Fruit fly (Drosophila melanogaster) whole organism, embryonic: ENCODE measurements around the gene org-1.

Source experiments
- Bdp1 ChIP-seq: fragments of 200-800 bp; sonication (Bioruptor generic); optimal IDR thresholded peaks from 3 replicates; lab custom pipeline; 2016; ENCODE audit warnings: missing biosample characterization, missing genetic modification characterization
- CG10209 ChIP-seq: fragments of 200-800 bp; sonication (Bioruptor generic); optimal IDR thresholded peaks from 3 replicates; lab custom pipeline; 2017; ENCODE audit warnings: missing biosample characterization, mild to moderate bottlenecking, missing genetic modification characterization, missing genetic modification reagents
- CG14014 ChIP-seq: fragments of 200-800 bp; sonication (Bioruptor generic); IDR thresholded peaks from 2 replicates; pipeline ENCODE4 v1.3.6; 2022; ENCODE audit warnings: missing biosample characterization, missing genetic modification characterization
- CG14667 ChIP-seq: fragments of 200-800 bp; sonication (Bioruptor generic); IDR thresholded peaks from 2 replicates; pipeline ENCODE4 v1.3.6; 2022; ENCODE audit warnings: missing biosample characterization, missing genetic modification characterization
- CG17568 ChIP-seq: fragments of 200-800 bp; sonication (Bioruptor generic); optimal IDR thresholded peaks from 2 replicates; lab custom pipeline; 2018; ENCODE audit warnings: missing biosample characterization, mild to moderate bottlenecking, missing genetic modification characterization, moderate library complexity
- CG2678 ChIP-seq: fragments of 200-800 bp; sonication (Bioruptor generic); optimal IDR thresholded peaks from 3 replicates; lab custom pipeline; 2019; ENCODE audit warnings: missing biosample characterization, mild to moderate bottlenecking, missing genetic modification characterization, moderate library complexity
- CG3838 ChIP-seq: fragments of 200-800 bp; sonication (Bioruptor generic); optimal IDR thresholded peaks from 3 replicates; lab custom pipeline; 2016; ENCODE audit warnings: missing biosample characterization, missing genetic modification characterization
- CG4404 ChIP-seq: fragments of 200-800 bp; sonication (Bioruptor generic); IDR thresholded peaks from 2 replicates; pipeline ENCODE4 v1.3.6; 2022; ENCODE audit warnings: missing biosample characterization, missing genetic modification characterization
- CG4730 ChIP-seq: fragments of 200-800 bp; sonication (Bioruptor generic); IDR thresholded peaks from 2 replicates; pipeline ENCODE4 v1.3.6; 2022; ENCODE audit warnings: missing biosample characterization, missing genetic modification characterization
- CG5245 ChIP-seq: fragments of 200-800 bp; sonication (Bioruptor generic); optimal IDR thresholded peaks from 3 replicates; lab custom pipeline; 2016; ENCODE audit warnings: missing biosample characterization, missing genetic modification characterization
- CG9876 ChIP-seq: fragments of 200-800 bp; sonication (Bioruptor generic); optimal IDR thresholded peaks from 2 replicates; lab custom pipeline; 2016; ENCODE audit warnings: missing biosample characterization, missing genetic modification characterization
- CrebB ChIP-seq: fragments of 200-800 bp; sonication (Bioruptor generic); optimal IDR thresholded peaks from 3 replicates; lab custom pipeline; 2018; ENCODE audit warnings: missing biosample characterization, mild to moderate bottlenecking, missing genetic modification characterization
- Drgx ChIP-seq: fragments of 200-800 bp; sonication (Bioruptor generic); IDR thresholded peaks from 2 replicates; pipeline ENCODE4 v1.3.6; 2022; ENCODE audit warnings: missing biosample characterization, missing genetic modification characterization
- MBD-R2 ChIP-seq: fragments of 200-800 bp; sonication (Bioruptor generic); IDR thresholded peaks from 2 replicates; pipeline ENCODE4 v1.3.6; 2022; ENCODE audit warnings: missing biosample characterization, missing genetic modification characterization
- MESR4 ChIP-seq: fragments of 200-800 bp; sonication (Bioruptor generic); optimal IDR thresholded peaks from 2 replicates; lab custom pipeline; 2018; ENCODE audit warnings: missing biosample characterization, mild to moderate bottlenecking, missing genetic modification characterization, moderate library complexity
- Meics ChIP-seq: fragments of 200-800 bp; sonication (Bioruptor generic); optimal IDR thresholded peaks from 2 replicates; lab custom pipeline; 2017; ENCODE audit warnings: missing biosample characterization, mild to moderate bottlenecking, missing genetic modification characterization
- Nf-YA ChIP-seq: fragments of 200-800 bp; sonication (Bioruptor generic); IDR thresholded peaks from 2 replicates; pipeline ENCODE4 v1.3.6; 2022; ENCODE audit warnings: missing biosample characterization, missing genetic modification characterization
- Sox100B ChIP-seq: fragments of 200-800 bp; sonication (Bioruptor generic); optimal IDR thresholded peaks from 3 replicates; lab custom pipeline; 2018; ENCODE audit warnings: missing biosample characterization, mild to moderate bottlenecking, missing genetic modification characterization
- Vsx1 ChIP-seq: fragments of 200-800 bp; sonication (Bioruptor generic); optimal IDR thresholded peaks from 2 replicates; lab custom pipeline; 2017; ENCODE audit warnings: missing biosample characterization, mild to moderate bottlenecking, missing genetic modification characterization, missing genetic modification reagents
- abd-A ChIP-seq: fragments of 200-800 bp; sonication (Bioruptor generic); optimal IDR thresholded peaks from 3 replicates; lab custom pipeline; 2019; ENCODE audit warnings: missing biosample characterization, mild to moderate bottlenecking, missing genetic modification characterization, moderate library complexity
- aop ChIP-seq: fragments of 200-800 bp; sonication (Bioruptor generic); IDR thresholded peaks from 2 replicates; pipeline ENCODE4 v1.3.6; 2022; ENCODE audit warnings: missing biosample characterization, missing genetic modification characterization
- btn ChIP-seq: fragments of 200-800 bp; sonication (Bioruptor generic); optimal IDR thresholded peaks from 2 replicates; lab custom pipeline; 2016; ENCODE audit warnings: missing biosample characterization, missing genetic modification characterization
- chif ChIP-seq, 2 experiments: fragments of 200-800 bp; sonication (Bioruptor generic); optimal IDR thresholded peaks; 3 replicates each; lab custom pipeline; 2016; ENCODE audit warnings: missing biosample characterization in 2 of 2, missing genetic modification characterization in 2 of 2
- cwo ChIP-seq: fragments of 200-800 bp; sonication (Bioruptor generic); optimal IDR thresholded peaks from 3 replicates; lab custom pipeline; 2017; ENCODE audit warnings: missing biosample characterization, missing genetic modification characterization, mild to moderate bottlenecking, moderate library complexity, missing genetic modification reagents
- dati ChIP-seq: fragments of 200-800 bp; sonication (Bioruptor generic); IDR thresholded peaks from 2 replicates; pipeline ENCODE4 v1.3.6; 2022; ENCODE audit warnings: missing biosample characterization, missing genetic modification characterization
- dpn ChIP-seq, 2 experiments: fragments of 200-800 bp; sonication (Bioruptor generic); optimal IDR thresholded peaks; 3 replicates each; lab custom pipeline; 2016; ENCODE audit warnings: missing biosample characterization in 2 of 2, missing genetic modification characterization in 2 of 2
- gce ChIP-seq: fragments of 200-800 bp; sonication (Bioruptor generic); IDR thresholded peaks from 3 replicates; pipeline ENCODE4 v1.3.6; 2022; ENCODE audit warnings: missing biosample characterization, missing genetic modification characterization
- gfzf ChIP-seq: fragments of 200-800 bp; sonication (Bioruptor generic); optimal IDR thresholded peaks from 2 replicates; lab custom pipeline; 2016; ENCODE audit warnings: missing biosample characterization, mild to moderate bottlenecking, missing genetic modification characterization, moderate library complexity
- gsb-n ChIP-seq: fragments of 200-800 bp; sonication (Bioruptor generic); optimal IDR thresholded peaks from 3 replicates; lab custom pipeline; 2018; ENCODE audit warnings: missing biosample characterization, mild to moderate bottlenecking, missing genetic modification characterization
- inv ChIP-seq: fragments of 200-800 bp; sonication (Bioruptor generic); IDR thresholded peaks from 2 replicates; pipeline ENCODE4 v1.3.6; 2022; ENCODE audit warnings: missing biosample characterization, missing genetic modification characterization; ENCODE audit not compliant: partially characterized antibody
- nom ChIP-seq: fragments of 200-800 bp; sonication (Bioruptor generic); optimal IDR thresholded peaks from 2 replicates; lab custom pipeline; 2017; ENCODE audit warnings: missing biosample characterization, missing genetic modification characterization, mild to moderate bottlenecking, moderate library complexity, missing genetic modification reagents
- peb ChIP-seq: fragments of 200-800 bp; sonication (Bioruptor generic); IDR thresholded peaks from 2 replicates; pipeline ENCODE4 v1.3.6; 2022; ENCODE audit warnings: missing biosample characterization, missing genetic modification characterization
- ranshi ChIP-seq: fragments of 200-800 bp; sonication (Bioruptor generic); IDR thresholded peaks from 2 replicates; pipeline ENCODE4 v1.3.6; 2022; ENCODE audit warnings: missing biosample characterization, missing genetic modification characterization
- rib ChIP-seq: fragments of 200-800 bp; sonication (Bioruptor generic); IDR thresholded peaks from 2 replicates; pipeline ENCODE4 v1.3.6; 2022; ENCODE audit warnings: missing biosample characterization, missing genetic modification characterization
- salm ChIP-seq: fragments of 200-800 bp; sonication (Bioruptor generic); optimal IDR thresholded peaks from 2 replicates; lab custom pipeline; 2018; ENCODE audit warnings: missing biosample characterization, mild to moderate bottlenecking, missing genetic modification characterization
- schlank ChIP-seq: fragments of 200-800 bp; sonication (Bioruptor generic); optimal IDR thresholded peaks from 2 replicates; lab custom pipeline; 2018; ENCODE audit warnings: missing biosample characterization, mild to moderate bottlenecking, missing genetic modification characterization
- sim ChIP-seq: fragments of 200-800 bp; sonication (Bioruptor generic); IDR thresholded peaks from 2 replicates; pipeline ENCODE4 v1.3.6; 2022; ENCODE audit warnings: missing biosample characterization, missing genetic modification characterization
- slbo ChIP-seq: fragments of 200-800 bp; sonication (Bioruptor generic); IDR thresholded peaks from 2 replicates; pipeline ENCODE4 v1.3.6; 2022; ENCODE audit warnings: missing biosample characterization, missing genetic modification characterization
- sqz ChIP-seq: fragments of 200-800 bp; sonication (Bioruptor generic); optimal IDR thresholded peaks from 3 replicates; lab custom pipeline; 2018; ENCODE audit warnings: missing biosample characterization, mild to moderate bottlenecking, missing genetic modification characterization
- toy ChIP-seq: fragments of 200-800 bp; sonication (Bioruptor generic); IDR thresholded peaks from 2 replicates; pipeline ENCODE4 v1.3.6; 2022; ENCODE audit warnings: missing biosample characterization, missing genetic modification characterization
- unpg ChIP-seq: fragments of 200-800 bp; sonication (Bioruptor generic); optimal IDR thresholded peaks from 3 replicates; lab custom pipeline; 2018; ENCODE audit warnings: missing biosample characterization, mild to moderate bottlenecking, missing genetic modification characterization, moderate library complexity
- vfl ChIP-seq: fragments of 200-800 bp; sonication (Bioruptor generic); optimal IDR thresholded peaks from 2 replicates; lab custom pipeline; 2016; ENCODE audit warnings: missing biosample characterization, missing genetic modification characterization
- wek ChIP-seq: fragments of 200-800 bp; sonication (Bioruptor generic); optimal IDR thresholded peaks from 3 replicates; lab custom pipeline; 2018; ENCODE audit warnings: missing biosample characterization, mild to moderate bottlenecking, missing genetic modification characterization, moderate library complexity

The org-1 gene

dm6 chrX:8411532-8411960, 43.3 kb downstream of the org-1 start, which contains the start of gene lawc (continued):
- TF ChIP-seq ranshi: peak; percentile 56; the same call in 1 of the 2 replicates
- TF ChIP-seq CrebB (tag; lab: Kevin White, UChicago): peak; percentile 81
- TF ChIP-seq abd-A (tag; lab: Kevin White, UChicago): peak; percentile 77
- TF ChIP-seq CG17568 (GFP tag; lab: Kevin White, UChicago): peak; percentile 57
- TF ChIP-seq Vsx1 (GFP tag; lab: Kevin White, UChicago): no peak
- no peak for TF ChIP-seq schlank
- TF ChIP-seq CG9876: no peak
- TF ChIP-seq dpn (GFP tag; optimal IDR thresholded peaks at IDR 0.05; lab: Kevin White, UChicago): no peak
- peak; percentile 13 for TF ChIP-seq salm (tag; lab: Kevin White, UChicago)
- no peak for TF ChIP-seq inv (GFP tag; lab: Robert Waterston, UW)
- no peak for TF ChIP-seq vfl (GFP tag; lab: Kevin White, UChicago)
- no peak for TF ChIP-seq btn
- no peak for TF ChIP-seq CG3838 (GFP tag; lab: Kevin White, UChicago)
- TF ChIP-seq CG2678 (tag; lab: Kevin White, UChicago): peak; percentile 21
- TF ChIP-seq CG10209 (GFP tag; lab: Kevin White, UChicago): no peak
- TF ChIP-seq gfzf (GFP tag; lab: Kevin White, UChicago): no peak
- TF ChIP-seq sim (GFP tag; lab: Robert Waterston, UW): peak; percentile 67; the same call in 1 of the 2 replicates
- TF ChIP-seq nom (GFP tag; lab: Kevin White, UChicago): peak; percentile 82
- TF ChIP-seq peb (GFP tag; lab: Robert Waterston, UW): 0 out of 2 replicates have a peak, but pooled peaks have one; percentile 12
- no peak for TF ChIP-seq Bdp1 (GFP tag; lab: Kevin White, UChicago)
- TF ChIP-seq chif (GFP tag; optimal IDR thresholded peaks at IDR 0.05; lab: Kevin White, UChicago): no peak
- peak; percentile 25; the same call in 1 of the 3 replicates for TF ChIP-seq gce (GFP tag; lab: Robert Waterston, UW)
- TF ChIP-seq CG14014 (GFP tag; lab: Robert Waterston, UW): peak; percentile 60; the same call in 1 of the 2 replicates
- no peak for TF ChIP-seq gsb-n (tag; lab: Kevin White, UChicago)
- no peak for TF ChIP-seq CG5245 (GFP tag; lab: Kevin White, UChicago)
- TF ChIP-seq MBD-R2 (GFP tag; lab: Robert Waterston, UW): peak; percentile 42; the same call in 1 of the 2 replicates
- peak; percentile 54 for TF ChIP-seq cwo (GFP tag; lab: Kevin White, UChicago)
- peak; percentile 60 for TF ChIP-seq Meics (GFP tag; lab: Kevin White, UChicago)
- TF ChIP-seq slbo (GFP tag; lab: Robert Waterston, UW): no peak
- no peak for TF ChIP-seq toy (GFP tag; lab: Robert Waterston, UW)
- no peak for TF ChIP-seq Sox100B (GFP tag; lab: Kevin White, UChicago)
- TF ChIP-seq aop (GFP tag; lab: Robert Waterston, UW): no peak
- peak; percentile 86 for TF ChIP-seq Drgx (GFP tag; lab: Robert Waterston, UW)
- no peak for TF ChIP-seq CG4730 (GFP tag; lab: Robert Waterston, UW)
- TF ChIP-seq CG4404 (GFP tag; lab: Robert Waterston, UW): no peak
- TF ChIP-seq rib (GFP tag; lab: Robert Waterston, UW): peak; percentile 72; the same call in 1 of the 2 replicates
- peak; percentile 52 for TF ChIP-seq wek
- TF ChIP-seq unpg (GFP tag; lab: Kevin White, UChicago): peak; percentile 36
- no peak for TF ChIP-seq dati (GFP tag; lab: Robert Waterston, UW)
- TF ChIP-seq CG14667: no peak
- peak; percentile 38 for TF ChIP-seq sqz (GFP tag; lab: Kevin White, UChicago)
- peak; percentile 11; the same call in 1 of the 2 replicates for TF ChIP-seq Nf-YA (GFP tag; lab: Robert Waterston, UW)
- peak; percentile 46 for TF ChIP-seq MESR4 (GFP tag; lab: Kevin White, UChicago)
